Worm (Caenorhabditis elegans) whole organism, L4 larva: ENCODE measurements around the gene F10E7.9.
A peak's percentile ranks its signal among the peaks of the same experiment; 100 is the strongest.

Experiments used
- F10B5.3 ChIP-seq: sonication (generic microtip); optimal IDR thresholded peaks from 2 replicates; lab custom pipeline; 2016; ENCODE audit warnings: mild to moderate bottlenecking, missing genetic modification characterization, missing compliant biosample characterization
- F26F4.8 ChIP-seq: fragments of 200-800 bp; sonication (Bioruptor generic); conservative IDR thresholded peaks from 2 replicates; pipeline ENCODE4 v1.3.6; 2022; ENCODE audit warnings: missing genetic modification characterization, missing compliant biosample characterization
- F37D6.2 ChIP-seq: sonication (generic microtip); optimal IDR thresholded peaks from 2 replicates; lab custom pipeline; 2016; ENCODE audit warnings: mild to moderate bottlenecking, missing genetic modification characterization, missing compliant biosample characterization
- T20F7.1 ChIP-seq: fragments of 200-800 bp; sonication (Bioruptor generic); optimal IDR thresholded peaks from 2 replicates; lab custom pipeline; 2018; ENCODE audit warnings: mild to moderate bottlenecking, missing genetic modification characterization, missing compliant biosample characterization
- Y48G9A.11 ChIP-seq: fragments of 200-800 bp; sonication (Bioruptor generic); IDR thresholded peaks from 2 replicates; pipeline ENCODE4 v1.3.6; 2022; ENCODE audit warnings: missing genetic modification reagents, missing genetic modification characterization, missing compliant biosample characterization
- Y5F2A.4 ChIP-seq: fragments of 200-800 bp; sonication (Bioruptor generic); optimal IDR thresholded peaks from 2 replicates; lab custom pipeline; 2018; ENCODE audit warnings: mild to moderate bottlenecking, missing genetic modification characterization, missing compliant biosample characterization
- Y75B8A.6 ChIP-seq: fragments of 200-800 bp; sonication (Bioruptor generic); IDR thresholded peaks from 2 replicates; pipeline ENCODE4 v1.3.6; 2022; ENCODE audit warnings: missing genetic modification reagents, missing genetic modification characterization, missing compliant biosample characterization
- ZK337.2 ChIP-seq: fragments of 200-800 bp; sonication (Bioruptor generic); IDR thresholded peaks from 2 replicates; pipeline ENCODE4 v1.3.6; 2022; ENCODE audit warnings: missing genetic modification reagents, missing genetic modification characterization, missing compliant biosample characterization
- ZK546.5 ChIP-seq, 2 experiments: sonication (generic microtip); optimal IDR thresholded peaks; 2 replicates each; lab custom pipeline; 2017; ENCODE audit warnings: missing biosample characterization in 2 of 2, missing genetic modification characterization in 2 of 2
- aha-1 ChIP-seq: fragments of 150-350 bp; peaks from one replicate; lab custom pipeline; 2014; ENCODE audit warnings: missing biosample characterization, missing genetic modification characterization
- ama-1 ChIP-seq: fragments of 150-350 bp; optimal IDR thresholded peaks from 2 replicates; lab custom pipeline; 2014; ENCODE audit warnings: inconsistent platforms, mixed read lengths
- attf-4 ChIP-seq: sonication (generic microtip); optimal IDR thresholded peaks from 3 replicates; lab custom pipeline; 2017; ENCODE audit warnings: missing biosample characterization, missing genetic modification characterization
- ceh-62 ChIP-seq: sonication (generic microtip); optimal IDR thresholded peaks from 2 replicates; lab custom pipeline; 2017; ENCODE audit warnings: missing biosample characterization, missing genetic modification characterization
- ctbp-1 ChIP-seq: fragments of 200-800 bp; sonication (Bioruptor generic); IDR thresholded peaks from 2 replicates; pipeline ENCODE4 v1.3.6; 2022; ENCODE audit warnings: missing genetic modification reagents, missing genetic modification characterization, missing compliant biosample characterization
- daf-16 ChIP-seq, 3 experiments: sonication (generic microtip); optimal IDR thresholded peaks; 2 replicates each; lab custom pipeline; 2016 to 2017; ENCODE audit warnings: missing genetic modification characterization in 3 of 3, missing genetic modification reagents in 3 of 3, mild to moderate bottlenecking in 2 of 3, missing compliant biosample characterization in 2 of 3, missing biosample characterization in 1 of 3, moderate library complexity in 1 of 3
- daf-8 ChIP-seq: fragments of 200-800 bp; sonication (Bioruptor generic); IDR thresholded peaks from 2 replicates; pipeline ENCODE4 v1.3.6; 2022; ENCODE audit warnings: missing genetic modification characterization, missing compliant biosample characterization
- dpl-1 ChIP-seq: fragments of 150-350 bp; optimal IDR thresholded peaks from 2 replicates; lab custom pipeline; 2014; ENCODE audit warnings: missing biosample characterization, missing genetic modification reagents, missing genetic modification characterization
- duxl-1 ChIP-seq: sonication (generic microtip); optimal IDR thresholded peaks from 2 replicates; lab custom pipeline; 2016; ENCODE audit warnings: mild to moderate bottlenecking, missing genetic modification characterization, moderate library complexity, missing compliant biosample characterization; ENCODE audit not compliant: poor library complexity
- dve-1 ChIP-seq: sonication (generic microtip); optimal IDR thresholded peaks from 2 replicates; lab custom pipeline; 2017; ENCODE audit warnings: antibody characterized with exemption, mild to moderate bottlenecking, missing genetic modification characterization, missing compliant biosample characterization; ENCODE audit not compliant: insufficient read depth
- egl-43 ChIP-seq: fragments of 200-800 bp; sonication (Bioruptor generic); IDR thresholded peaks from 2 replicates; pipeline ENCODE4 v1.3.6; 2022; ENCODE audit warnings: missing genetic modification reagents, missing genetic modification characterization, missing compliant biosample characterization
- hlh-11 ChIP-seq: fragments of 200-800 bp; sonication (Bioruptor generic); optimal IDR thresholded peaks from 2 replicates; lab custom pipeline; 2018; ENCODE audit warnings: mild to moderate bottlenecking, missing genetic modification characterization, missing compliant biosample characterization
- hlh-30 ChIP-seq: sonication (generic microtip); optimal IDR thresholded peaks from 2 replicates; lab custom pipeline; 2017; ENCODE audit warnings: antibody characterized with exemption, mild to moderate bottlenecking, missing genetic modification characterization, missing compliant biosample characterization; ENCODE audit not compliant: insufficient read depth
- hmg-1.1 ChIP-seq: fragments of 200-800 bp; sonication (Bioruptor generic); IDR thresholded peaks from 2 replicates; pipeline ENCODE4 v1.3.6; 2022; ENCODE audit warnings: missing genetic modification reagents, missing genetic modification characterization, missing compliant biosample characterization
- jun-1 ChIP-seq: fragments of 150-350 bp; optimal IDR thresholded peaks from 2 replicates; lab custom pipeline; 2014; ENCODE audit warnings: missing biosample characterization, missing genetic modification reagents, missing genetic modification characterization
- lin-13 ChIP-seq: fragments of 150-350 bp; optimal IDR thresholded peaks from 2 replicates; lab custom pipeline; 2014; ENCODE audit warnings: missing biosample characterization, missing genetic modification reagents, missing genetic modification characterization
- lin-15B ChIP-seq: fragments of 150-350 bp; sonication (generic microtip); optimal IDR thresholded peaks from 3 replicates; lab custom pipeline; 2014; ENCODE audit warnings: missing biosample characterization, missing genetic modification characterization
- lin-39 ChIP-seq: fragments of 150-350 bp; optimal IDR thresholded peaks from 2 replicates; lab custom pipeline; 2014; ENCODE audit warnings: missing biosample characterization, missing genetic modification reagents, missing genetic modification characterization
- lsy-2 ChIP-seq, 2 experiments: fragments of 150-350 bp in 1 of 2; sonication (generic microtip) in 1 of 2; optimal IDR thresholded peaks; 2 replicates each; lab custom pipeline; 2014 to 2017; ENCODE audit warnings: missing biosample characterization in 2 of 2, missing genetic modification characterization in 2 of 2
- mdl-1 ChIP-seq, 2 experiments: fragments of 150-350 bp in 1 of 2; sonication (generic microtip) in 1 of 2; optimal IDR thresholded peaks; 2 replicates each; lab custom pipeline; 2014 to 2017; ENCODE audit warnings: missing biosample characterization in 2 of 2, missing genetic modification characterization in 2 of 2
- mes-2 ChIP-seq: sonication (generic microtip); optimal IDR thresholded peaks from 2 replicates; lab custom pipeline; 2016; ENCODE audit warnings: missing genotype, mild to moderate bottlenecking, missing genetic modification characterization, missing compliant biosample characterization; ENCODE audit not compliant: poor library complexity, severe bottlenecking
- mxl-3 ChIP-seq: fragments of 200-800 bp; sonication (Bioruptor generic); optimal IDR thresholded peaks from 2 replicates; lab custom pipeline; 2018; ENCODE audit warnings: mild to moderate bottlenecking, missing genetic modification characterization, missing compliant biosample characterization
- nhr-25 ChIP-seq: sonication (generic microtip); optimal IDR thresholded peaks from 2 replicates; lab custom pipeline; 2017; ENCODE audit warnings: missing genetic modification characterization, mild to moderate bottlenecking, missing compliant biosample characterization, antibody characterized with exemption, moderate library complexity, borderline replicate concordance; ENCODE audit not compliant: insufficient read depth
- nhr-28 ChIP-seq: fragments of 150-350 bp; optimal IDR thresholded peaks from 2 replicates; lab custom pipeline; 2014; ENCODE audit warnings: missing biosample characterization, missing genetic modification characterization
- php-3 ChIP-seq: fragments of 200-800 bp; sonication (Bioruptor generic); IDR thresholded peaks from 2 replicates; pipeline ENCODE4 v1.3.6; 2022; ENCODE audit warnings: missing genetic modification reagents, missing genetic modification characterization, missing compliant biosample characterization
- pqm-1 ChIP-seq: sonication (generic microtip); optimal IDR thresholded peaks from 2 replicates; lab custom pipeline; 2017; ENCODE audit warnings: missing biosample characterization, missing genetic modification characterization
- set-16 ChIP-seq: fragments of 200-800 bp; sonication (Bioruptor generic); IDR thresholded peaks from 2 replicates; pipeline ENCODE4 v1.3.6; 2022; ENCODE audit warnings: missing genetic modification reagents, missing genetic modification characterization, missing compliant biosample characterization
- skn-1 ChIP-seq: fragments of 150-350 bp; optimal IDR thresholded peaks from 2 replicates; lab custom pipeline; 2014; ENCODE audit warnings: missing biosample characterization, missing genetic modification characterization
- tag-97 ChIP-seq: fragments of 200-800 bp; sonication (Bioruptor generic); IDR thresholded peaks from 2 replicates; pipeline ENCODE4 v1.3.6; 2022; ENCODE audit warnings: missing genetic modification characterization, missing compliant biosample characterization
- unc-62 ChIP-seq, 3 experiments: fragments of 150-350 bp in 1 of 3; sonication (generic microtip); optimal IDR thresholded peaks in 2 of 3; peaks in 1 of 3; 1 replicate in 1 of 3; 2 replicates in 2 of 3; lab custom pipeline; 2014 to 2017; ENCODE audit warnings: missing biosample characterization in 3 of 3, missing genetic modification characterization in 3 of 3, missing genetic modification reagents in 3 of 3, missing genotype in 1 of 3
- zag-1 ChIP-seq: fragments of 150-350 bp; optimal IDR thresholded peaks from 2 replicates; lab custom pipeline; 2014; ENCODE audit warnings: missing biosample characterization, missing genetic modification characterization
- zfp-3 ChIP-seq: fragments of 200-800 bp; sonication (Bioruptor generic); conservative IDR thresholded peaks from 2 replicates; pipeline ENCODE4 v1.3.6; 2022; ENCODE audit warnings: missing genetic modification reagents, missing genetic modification characterization, missing compliant biosample characterization

Gene F10E7.9

ce11 chrII:7119525-7119924, 9.7 kb upstream of the F10E7.9 start:
- TF ChIP-seq set-16, result no peak
- TF ChIP-seq aha-1 (tag; lab: Kevin White, UChicago), result peak; percentile 93
- no peak for TF ChIP-seq dve-1
- TF ChIP-seq, all 104 proteins: peak for 1

- no peak for TF ChIP-seq set-16
- no peak for TF ChIP-seq daf-8 (GFP tag; lab: Robert Waterston, UW)
- no peak for TF ChIP-seq jun-1 (tag; lab: Kevin White, UChicago)
- no peak for TF ChIP-seq ctbp-1 (GFP tag; lab: Robert Waterston, UW)
- no peak for TF ChIP-seq zfp-3 (GFP tag; lab: Robert Waterston, UW)
- no peak for TF ChIP-seq tag-97 (GFP tag; lab: Robert Waterston, UW)
- no peak for TF ChIP-seq mxl-3
- no peak for TF ChIP-seq skn-1
- no peak for TF ChIP-seq T20F7.1 (GFP tag; lab: Kevin White, UChicago)
- no peak for TF ChIP-seq Y75B8A.6 (GFP tag; lab: Robert Waterston, UW)
- no peak for TF ChIP-seq ceh-62 (tag; lab: Kevin White, UChicago)
- TF ChIP-seq Y48G9A.11 (GFP tag; lab: Robert Waterston, UW), result no peak
- TF ChIP-seq duxl-1 (tag; lab: Kevin White, UChicago), result no peak
- no peak for TF ChIP-seq ZK337.2 (GFP tag; lab: Robert Waterston, UW)
- TF ChIP-seq ama-1 (lab: Kevin White, UChicago), result no peak
Measured at ce11 chrII:7116350-7116749, 6.5 kb upstream of the F10E7.9 start, which contains the start of gene spon-1. TSS of gene spon-1 (plus strand) at chrII:7116557.

DNA sequence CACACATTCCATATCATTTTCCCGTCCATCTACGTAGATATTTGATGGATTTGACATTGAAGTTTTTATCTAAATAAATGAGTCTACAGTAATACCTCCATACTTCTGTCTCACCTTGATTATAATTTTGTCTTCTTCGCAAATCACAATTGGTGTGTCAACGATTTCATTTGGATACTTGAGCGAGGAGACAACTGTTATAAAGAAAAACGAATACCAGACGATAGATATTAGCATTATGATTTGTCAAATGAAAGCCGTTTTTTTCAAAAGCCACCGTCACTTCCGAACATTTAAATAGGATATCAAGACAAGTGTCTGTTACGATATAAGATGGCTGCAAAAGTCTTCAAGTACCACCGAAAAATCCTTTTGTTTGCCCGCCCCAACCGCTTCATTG, 5.8 kb upstream of the F10E7.9 start, which contains the start of gene cutl-5:
TSS of gene cutl-5 (minus strand) at position 269 of the 400 bp plus-strand sequence.
- TF ChIP-seq F10B5.3 (tag; lab: Kevin White, UChicago), result no peak
- TF ChIP-seq unc-62 (GFP tag; optimal IDR thresholded peaks at IDR 0.05 in 1 of 2; lab: Kevin White, UChicago), result peak in 1 of 2 experiments; percentile 93
- no peak for TF ChIP-seq unc-62 (tag; optimal IDR thresholded peaks at IDR 0.05; lab: Kevin White, UChicago)
- TF ChIP-seq lin-15B (tag; lab: Kevin White, UChicago), result no peak
- TF ChIP-seq ZK546.5 (tag; optimal IDR thresholded peaks at IDR 0.05; lab: Kevin White, UChicago), result no peak
- TF ChIP-seq mdl-1 (tag; optimal IDR thresholded peaks at IDR 0.05; lab: Kevin White, UChicago), result no peak

ce11 chrII:7112780-7113179, 2.9 kb upstream of the F10E7.9 start, which contains the start of gene F10E7.6:
TSS of gene F10E7.6 (plus strand) at chrII:7113080.
- TF ChIP-seq hlh-11 (tag; lab: Kevin White, UChicago) (no peak), lin-39 (no peak), unc-62 (GFP tag; optimal IDR thresholded peaks at IDR 0.05 in 1 of 2; lab: Kevin White, UChicago) (peak in 1 of 2 experiments; percentile 63), unc-62 (tag; optimal IDR thresholded peaks at IDR 0.05; lab: Kevin White, UChicago) (no peak), F26F4.8 (no peak), F37D6.2 (no peak), Y75B8A.6 (GFP tag; lab: Robert Waterston, UW) (no peak), egl-43 (no peak), php-3 (GFP tag; lab: Robert Waterston, UW) (no peak)

- TF ChIP-seq T20F7.1 (GFP tag; lab: Kevin White, UChicago) (peak; percentile 69), nhr-25 (no peak), lin-13 (GFP tag; lab: Kevin White, UChicago) (peak; percentile 15), Y75B8A.6 (GFP tag; lab: Robert Waterston, UW) (no peak), hmg-1.1 (GFP tag; lab: Robert Waterston, UW) (0 out of 2 replicates have a peak, but pooled peaks have one; percentile 17), hlh-11 (tag; lab: Kevin White, UChicago) (peak; percentile 3), dpl-1 (GFP tag; lab: Kevin White, UChicago) (peak; percentile 25), nhr-28 (tag; lab: Kevin White, UChicago) (peak; percentile 33), zag-1 (tag; lab: Kevin White, UChicago) (no peak), mes-2 (tag; lab: Kevin White, UChicago) (peak; percentile 72), ZK546.5 (tag; optimal IDR thresholded peaks at IDR 0.05; lab: Kevin White, UChicago) (peak in 1 of 2 experiments; percentile 22), daf-16 (GFP tag; optimal IDR thresholded peaks at IDR 0.05; lab: Kevin White, UChicago) (no peak), daf-16 (tag; optimal IDR thresholded peaks at IDR 0.05; lab: Kevin White, UChicago) (peak; percentile 13), attf-4 (tag; lab: Kevin White, UChicago) (no peak), pqm-1 (tag; lab: Kevin White, UChicago) (no peak), Y5F2A.4 (GFP tag; lab: Kevin White, UChicago) (no peak), hlh-30 (tag; lab: Kevin White, UChicago) (peak; percentile 7), lsy-2 (tag; optimal IDR thresholded peaks at IDR 0.05; lab: Kevin White, UChicago) (peak; percentile 92 to 99)
- TF ChIP-seq, all 104 proteins: peak for 11
Measured at ce11 chrII:7111657-7112049, 1.8 kb upstream of the F10E7.9 start, which contains the start of gene F10E7.5. TSS of gene F10E7.5 (plus strand) at chrII:7111978.
